Worm (Caenorhabditis elegans): ENCODE results near the gene R07E3.6.

DNA sequence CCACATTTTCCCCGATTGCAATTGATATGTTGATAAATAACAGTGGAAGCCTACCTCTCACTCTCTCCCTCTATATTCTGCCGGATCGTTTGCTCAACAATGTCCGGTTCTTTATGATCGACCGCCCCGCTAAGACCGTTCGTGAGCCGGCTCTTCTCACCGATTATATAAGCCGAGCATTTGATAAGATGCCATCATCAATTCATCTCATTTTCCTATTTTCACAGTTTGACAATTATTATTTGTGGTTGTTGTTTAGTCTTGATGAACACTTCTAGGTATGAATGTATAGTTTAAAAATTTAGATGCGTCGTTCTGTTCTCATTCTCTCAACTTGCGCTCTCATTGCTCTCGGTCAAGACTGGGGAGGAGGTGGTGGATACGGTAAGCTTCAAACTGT, 18.6 kb downstream of the R07E3.6 start, which contains the start of gene idpa-3:
- no peak for TF ChIP-seq ZK185.1 (tag; optimal IDR thresholded peaks at IDR 0.05; ENCODE audit: poor library complexity, severe bottlenecking)
- no peak for TF ChIP-seq unc-62 (GFP tag; optimal IDR thresholded peaks at IDR 0.05)

Measured in whole organism, young adult.